Fruit fly (Drosophila melanogaster) whole organism, adult: ENCODE data around the gene Hsdl2.
A peak's percentile ranks its signal among the peaks of the same experiment; 100 is the strongest.

Experiments
- CG12768 ChIP-seq: fragments of 200-800 bp; sonication (Bioruptor generic); optimal IDR thresholded peaks from 2 replicates; lab custom pipeline; 2017; ENCODE audit warnings: missing biosample characterization, missing genetic modification characterization, mild to moderate bottlenecking, moderate library complexity, missing genetic modification reagents
- CG33017 ChIP-seq: fragments of 200-800 bp; sonication (Bioruptor generic); optimal IDR thresholded peaks from 2 replicates; lab custom pipeline; 2018; ENCODE audit warnings: missing biosample characterization, mild to moderate bottlenecking, missing genetic modification characterization, moderate library complexity
- CG5204 ChIP-seq: fragments of 200-800 bp; sonication (Bioruptor generic); optimal IDR thresholded peaks from 2 replicates; lab custom pipeline; 2016; ENCODE audit warnings: missing biosample characterization, missing genetic modification characterization
- Clk ChIP-seq: fragments of 200-800 bp; sonication (Bioruptor generic); optimal IDR thresholded peaks from 2 replicates; lab custom pipeline; 2017; ENCODE audit warnings: missing biosample characterization, missing genetic modification characterization
- Crg-1 ChIP-seq: fragments of 200-800 bp; sonication (Bioruptor generic); optimal IDR thresholded peaks from 2 replicates; lab custom pipeline; 2016; ENCODE audit warnings: missing biosample characterization, missing genetic modification characterization
- Mnt ChIP-seq: fragments of 200-800 bp; sonication (Bioruptor generic); optimal IDR thresholded peaks from 2 replicates; lab custom pipeline; 2016; ENCODE audit warnings: missing biosample characterization, mild to moderate bottlenecking, missing genetic modification characterization
- bab1 ChIP-seq: fragments of 200-800 bp; sonication (Bioruptor generic); optimal IDR thresholded peaks from 3 replicates; lab custom pipeline; 2019; ENCODE audit warnings: missing biosample characterization, mild to moderate bottlenecking, missing genetic modification characterization, moderate library complexity
- cnc ChIP-seq, 2 experiments: fragments of >200 bp; optimal IDR thresholded peaks; 2 replicates each; lab custom pipeline; 2017
- kay ChIP-seq: fragments of 200-800 bp; sonication (Bioruptor generic); peaks from one replicate; lab custom pipeline; 2016; ENCODE audit warnings: missing biosample characterization, missing genetic modification characterization, borderline replicate concordance
- pad ChIP-seq: fragments of 200-800 bp; sonication (Bioruptor generic); optimal IDR thresholded peaks from 3 replicates; lab custom pipeline; 2017; ENCODE audit warnings: missing biosample characterization, missing genetic modification characterization, mild to moderate bottlenecking, moderate library complexity, missing genetic modification reagents
- tj ChIP-seq: fragments of 200-800 bp; sonication (Bioruptor generic); optimal IDR thresholded peaks from 3 replicates; lab custom pipeline; 2017; ENCODE audit warnings: missing biosample characterization, mild to moderate bottlenecking, missing genetic modification characterization, moderate library complexity
- toe ChIP-seq: fragments of 200-800 bp; sonication (Bioruptor generic); optimal IDR thresholded peaks from 2 replicates; lab custom pipeline; 2016; ENCODE audit warnings: missing biosample characterization, missing genetic modification characterization

DNA sequence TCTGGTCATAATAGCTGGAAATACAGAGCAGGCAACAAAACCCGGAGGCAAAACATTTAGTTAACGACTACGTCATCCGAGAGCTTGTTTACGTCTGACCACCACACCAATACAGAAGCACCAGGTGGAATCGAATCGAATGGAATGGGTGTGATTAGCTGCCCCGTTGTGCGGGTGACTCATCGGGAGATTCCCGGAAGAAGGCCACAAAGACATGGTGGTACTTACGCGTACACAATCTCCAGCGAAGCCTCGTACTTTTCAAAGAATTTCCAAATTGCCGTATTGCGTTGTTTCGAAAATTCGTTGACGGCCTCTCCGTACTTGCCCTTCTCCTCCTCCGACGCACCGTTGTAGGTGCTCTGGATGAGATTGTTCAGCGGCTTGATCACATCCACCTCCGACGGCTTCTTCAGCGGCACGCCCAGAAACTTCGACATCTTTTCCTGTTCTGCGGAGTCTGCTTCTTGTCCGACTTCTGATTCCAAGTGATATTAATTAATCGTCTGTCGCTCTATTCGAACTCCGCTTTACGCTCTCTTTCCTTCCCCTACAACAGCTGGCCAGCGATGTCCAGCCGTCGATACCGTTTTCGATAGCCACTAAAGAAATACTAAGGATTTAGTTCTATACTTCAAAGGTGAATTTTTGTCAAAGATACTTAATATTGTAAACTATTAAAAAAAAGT lies 22.4 kb downstream of the Hsdl2 start, which contains the start of gene ALiX:
- TF ChIP-seq CG33017 (tag; lab: Kevin White, UChicago), result no peak
- TF ChIP-seq Clk (GFP tag; lab: Kevin White, UChicago), result no peak
- no peak for TF ChIP-seq toe (GFP tag; lab: Kevin White, UChicago)
- TF ChIP-seq kay (GFP tag; lab: Kevin White, UChicago), result no peak
- TF ChIP-seq cnc (optimal IDR thresholded peaks at IDR 0.05; lab: Kevin White, UChicago), result no peak
- no peak for TF ChIP-seq CG5204 (GFP tag; lab: Kevin White, UChicago)
- TF ChIP-seq pad (GFP tag; lab: Kevin White, UChicago), result peak; percentile 99
- TF ChIP-seq CG12768 (GFP tag; lab: Kevin White, UChicago), result no peak
- no peak for TF ChIP-seq tj (GFP tag; lab: Kevin White, UChicago)
- TF ChIP-seq bab1 (GFP tag; lab: Kevin White, UChicago), result no peak
- TF ChIP-seq Mnt (GFP tag; lab: Kevin White, UChicago), result no peak
- no peak for TF ChIP-seq Crg-1 (GFP tag; lab: Kevin White, UChicago)
